Fruit fly (Drosophila melanogaster): Measurements from ENCODE around the gene CG31371.

DNA sequence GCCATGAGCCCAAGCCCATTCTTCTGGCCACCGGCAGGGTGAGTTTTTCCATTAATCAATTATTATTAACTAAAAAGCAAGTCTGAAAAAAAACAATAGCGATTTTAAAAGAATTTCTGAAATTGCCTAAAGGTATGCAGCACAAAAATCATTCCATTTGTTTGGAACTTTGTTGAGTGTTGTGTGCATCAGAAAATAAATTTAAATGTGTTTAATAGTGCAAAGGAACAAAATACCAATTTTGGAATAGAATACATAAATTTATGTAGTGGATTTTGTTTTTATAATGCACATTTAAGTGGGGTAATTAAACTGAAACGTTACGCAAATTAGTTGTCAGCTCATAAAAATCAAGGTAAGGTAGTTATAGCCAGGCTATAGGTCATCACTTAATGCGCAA lies 39.1 kb downstream of the CG31371 start:
- no peak for TF ChIP-seq Sox102F (GFP tag; optimal IDR thresholded peaks at IDR 0.05)
- TF ChIP-seq Xrp1 (GFP tag; IDR thresholded peaks at IDR 0.05) = no peak

All from whole organism, embryonic.